Worm (Caenorhabditis elegans): ENCODE data around the gene F02D8.4.
A peak's percentile ranks its signal among the peaks of the same experiment; 100 is the strongest.

The F02D8.4 gene

DNA sequence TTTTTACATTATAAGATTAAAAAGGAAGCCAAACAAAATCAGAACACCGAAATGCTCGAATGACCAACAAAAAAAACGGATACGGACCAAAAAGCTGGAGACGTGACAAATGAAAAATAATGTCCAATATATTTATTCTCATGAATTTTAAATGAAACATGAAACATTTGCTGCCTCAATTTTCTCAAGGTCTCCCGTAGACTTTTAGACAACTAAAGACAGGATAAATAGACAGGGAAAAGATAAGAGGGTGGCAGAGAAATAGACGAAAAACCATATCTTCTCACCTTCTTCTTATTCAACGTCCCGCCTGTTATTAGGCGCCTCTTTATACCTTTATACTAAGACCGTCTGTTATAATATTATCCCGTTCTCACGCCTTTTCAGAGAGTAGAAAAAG, 31.1 kb downstream of the F02D8.4 start:
- TF ChIP-seq unc-130 (tag; optimal IDR thresholded peaks at IDR 0.05): no peak
- peak; percentile 54 for TF ChIP-seq nhr-85 (tag)
- TF ChIP-seq hlh-4 (tag; optimal IDR thresholded peaks at IDR 0.05): no peak
- TF ChIP-seq ama-1 (optimal IDR thresholded peaks at IDR 0.05): no peak
- TF ChIP-seq sup-37 (GFP tag; optimal IDR thresholded peaks at IDR 0.05): no peak
- TF ChIP-seq egl-13 (tag; optimal IDR thresholded peaks at IDR 0.05): no peak
- TF ChIP-seq irx-1 (tag; optimal IDR thresholded peaks at IDR 0.05): no peak
- TF ChIP-seq ztf-4 (tag; optimal IDR thresholded peaks at IDR 0.05): no peak
- TF ChIP-seq dpl-1 (GFP tag; optimal IDR thresholded peaks at IDR 0.05): no peak
- no peak for TF ChIP-seq swsn-7 (tag; optimal IDR thresholded peaks at IDR 0.05)
- TF ChIP-seq C16A3.4 (tag; optimal IDR thresholded peaks at IDR 0.05): no peak
- no peak for TF ChIP-seq dsc-1 (tag; optimal IDR thresholded peaks at IDR 0.05)
- no peak for TF ChIP-seq nhr-76 (tag; optimal IDR thresholded peaks at IDR 0.05)
- TF ChIP-seq vab-15 (tag; optimal IDR thresholded peaks at IDR 0.05): no peak
- TF ChIP-seq nhr-71 (tag; optimal IDR thresholded peaks at IDR 0.05): peak; percentile 48
- no peak for TF ChIP-seq lin-15B (tag; optimal IDR thresholded peaks at IDR 0.05)
- TF ChIP-seq efl-3 (GFP tag; optimal IDR thresholded peaks at IDR 0.05): no peak
- no peak for TF ChIP-seq F16B12.6 (tag; optimal IDR thresholded peaks at IDR 0.05)
- TF ChIP-seq hlh-17 (GFP tag; optimal IDR thresholded peaks at IDR 0.05; ENCODE audit: borderline replicate concordance): no peak
- TF ChIP-seq zip-4 (GFP tag; optimal IDR thresholded peaks at IDR 0.05): no peak
- no peak for TF ChIP-seq Y116A8C.19 (tag; optimal IDR thresholded peaks at IDR 0.05; ENCODE audit: borderline replicate concordance)
- TF ChIP-seq grh-1 (GFP tag; IDR thresholded peaks at IDR 0.05): no peak
- TF ChIP-seq mdl-1 (tag; optimal IDR thresholded peaks at IDR 0.05): no peak
- no peak for TF ChIP-seq unc-62 (GFP tag; optimal IDR thresholded peaks at IDR 0.05)
- TF ChIP-seq C04F5.9 (tag; optimal IDR thresholded peaks at IDR 0.05): no peak
- no peak for TF ChIP-seq nhr-237 (tag; optimal IDR thresholded peaks at IDR 0.05)
- TF ChIP-seq unc-98 (GFP tag; IDR thresholded peaks at IDR 0.05): no peak
- TF ChIP-seq mef-2 (tag; optimal IDR thresholded peaks at IDR 0.05): no peak
- TF ChIP-seq zag-1 (tag; optimal IDR thresholded peaks at IDR 0.05): no peak
- no peak for TF ChIP-seq xbp-1 (tag; optimal IDR thresholded peaks at IDR 0.05)
- no peak for TF ChIP-seq efl-1 (optimal IDR thresholded peaks at IDR 0.05)
- TF ChIP-seq efl-1 (GFP tag; optimal IDR thresholded peaks at IDR 0.05 in 1 of 2): no peak
- TF ChIP-seq ets-5 (GFP tag; IDR thresholded peaks at IDR 0.05): no peak
- TF ChIP-seq tlp-1 (tag; optimal IDR thresholded peaks at IDR 0.05): no peak
- no peak for TF ChIP-seq ceh-8 (GFP tag; optimal IDR thresholded peaks at IDR 0.05)
- peak in 1 of 2 experiments; percentile 1 for TF ChIP-seq lin-35 (GFP tag; optimal IDR thresholded peaks at IDR 0.05)
- no peak for TF ChIP-seq lin-39 (tag; optimal IDR thresholded peaks at IDR 0.05)
- TF ChIP-seq mab-9 (GFP tag; IDR thresholded peaks at IDR 0.05): no peak
- no peak for TF ChIP-seq pag-3 (tag; optimal IDR thresholded peaks at IDR 0.05; ENCODE audit: borderline replicate concordance, insufficient read depth)
- TF ChIP-seq elt-3 (tag; optimal IDR thresholded peaks at IDR 0.05): peak in 1 of 6 experiments; percentile 36
- TF ChIP-seq nhr-28 (tag; optimal IDR thresholded peaks at IDR 0.05): no peak
- peak; percentile 4 for TF ChIP-seq nhr-90 (tag; optimal IDR thresholded peaks at IDR 0.05; ENCODE audit: poor library complexity)
- TF ChIP-seq hpl-2 (GFP tag; optimal IDR thresholded peaks at IDR 0.05): no peak
- TF ChIP-seq nhr-12 (tag; optimal IDR thresholded peaks at IDR 0.05): no peak
- no peak for TF ChIP-seq fkh-8 (tag; optimal IDR thresholded peaks at IDR 0.05)
- TF ChIP-seq ceh-63 (GFP tag; optimal IDR thresholded peaks at IDR 0.05): no peak
- TF ChIP-seq snu-23 (GFP tag; optimal IDR thresholded peaks at IDR 0.05): peak; percentile 33
- TF ChIP-seq fkh-10 (GFP tag; optimal IDR thresholded peaks at IDR 0.05): no peak
- no peak for TF ChIP-seq unc-86 (tag; optimal IDR thresholded peaks at IDR 0.05)
- TF ChIP-seq nhr-20 (tag; optimal IDR thresholded peaks at IDR 0.05): no peak
- no peak for TF ChIP-seq aly-2 (tag; optimal IDR thresholded peaks at IDR 0.05)
- no peak for TF ChIP-seq nhr-77 (tag; optimal IDR thresholded peaks at IDR 0.05)
- no peak for TF ChIP-seq snpc-4 (tag; optimal IDR thresholded peaks at IDR 0.05)
- TF ChIP-seq ceh-82 (tag; optimal IDR thresholded peaks at IDR 0.05): no peak
- TF ChIP-seq ceh-88 (GFP tag; IDR thresholded peaks at IDR 0.05): no peak

All from whole organism, L1 larva.